Worm (Caenorhabditis elegans) whole organism, L1 larva: Measurements from ENCODE around the gene F32H5.3.

ENCODE experiments used
- C04F5.9 ChIP-seq: sonication (generic microtip); optimal IDR thresholded peaks from 2 replicates; lab custom pipeline; 2016; ENCODE audit warnings: missing genetic modification characterization, missing compliant biosample characterization
- Y116A8C.19 ChIP-seq: sonication (generic microtip); optimal IDR thresholded peaks from 2 replicates; lab custom pipeline; 2016; ENCODE audit warnings: missing compliant biosample characterization, missing genetic modification characterization, borderline replicate concordance
- aha-1 ChIP-seq: fragments of 150-350 bp; optimal IDR thresholded peaks from 2 replicates; lab custom pipeline; 2014; ENCODE audit warnings: missing biosample characterization, missing genetic modification characterization
- aly-2 ChIP-seq: fragments of 150-350 bp; optimal IDR thresholded peaks from 2 replicates; lab custom pipeline; 2014; ENCODE audit warnings: missing biosample characterization, missing genetic modification characterization
- ama-1 ChIP-seq: fragments of 150-350 bp; optimal IDR thresholded peaks from 2 replicates; lab custom pipeline; 2014
- ceh-8 ChIP-seq: fragments of 200-800 bp; sonication (Bioruptor generic); optimal IDR thresholded peaks from 2 replicates; lab custom pipeline; 2018; ENCODE audit warnings: mild to moderate bottlenecking, missing genetic modification characterization, moderate library complexity, missing compliant biosample characterization
- ceh-82 ChIP-seq, 3 experiments: fragments of 150-350 bp in 1 of 3; sonication (generic microtip) in 2 of 3; optimal IDR thresholded peaks; 2 replicates each; lab custom pipeline; 2014 to 2017; ENCODE audit warnings: missing biosample characterization in 3 of 3, missing genetic modification characterization in 3 of 3
- ceh-88 ChIP-seq: fragments of 200-800 bp; sonication (Bioruptor generic); IDR thresholded peaks from 2 replicates; pipeline ENCODE4 v1.3.6; 2022; ENCODE audit warnings: missing genetic modification characterization, missing compliant biosample characterization
- ceh-90 ChIP-seq: sonication (generic microtip); optimal IDR thresholded peaks from 2 replicates; lab custom pipeline; 2016; ENCODE audit warnings: missing genetic modification characterization, missing compliant biosample characterization
- ces-1 ChIP-seq: fragments of 150-350 bp; optimal IDR thresholded peaks from 2 replicates; lab custom pipeline; 2014; ENCODE audit warnings: missing biosample characterization, missing genetic modification reagents, missing genetic modification characterization
- dpl-1 ChIP-seq, 3 experiments: fragments of 150-350 bp in 2 of 3; sonication (generic microtip) in 1 of 3; optimal IDR thresholded peaks; 2 replicates each; lab custom pipeline; 2014 to 2017; ENCODE audit warnings: missing biosample characterization in 3 of 3, missing genetic modification characterization in 3 of 3, missing genetic modification reagents in 3 of 3
- egl-27 ChIP-seq, 2 experiments: fragments of 150-350 bp in 1 of 2; sonication (generic microtip); optimal IDR thresholded peaks; 3 replicates each; lab custom pipeline; 2017 to 2018; ENCODE audit warnings: missing biosample characterization in 2 of 2, missing genetic modification characterization in 2 of 2, missing genetic modification reagents in 2 of 2
- elt-2 ChIP-seq: sonication (generic microtip); optimal IDR thresholded peaks from 2 replicates; lab custom pipeline; 2016; ENCODE audit warnings: missing genetic modification characterization, mild to moderate bottlenecking, inconsistent platforms, missing compliant biosample characterization, missing genetic modification reagents
- elt-3 ChIP-seq, 6 experiments: fragments of 150-350 bp in 1 of 6; sonication (generic microtip); optimal IDR thresholded peaks; 2 replicates each; lab custom pipeline; 2017 to 2018; ENCODE audit warnings: missing biosample characterization in 6 of 6, missing genetic modification characterization in 6 of 6, inconsistent platforms in 1 of 6
- ets-5 ChIP-seq: fragments of 200-800 bp; sonication (Bioruptor generic); IDR thresholded peaks from 2 replicates; pipeline ENCODE4 v1.3.6; 2022; ENCODE audit warnings: missing genetic modification characterization, missing compliant biosample characterization
- fkh-10 ChIP-seq: sonication (generic microtip); optimal IDR thresholded peaks from 2 replicates; lab custom pipeline; 2017; ENCODE audit warnings: missing biosample characterization, missing genetic modification reagents, missing genetic modification characterization
- fkh-8 ChIP-seq: sonication (generic microtip); optimal IDR thresholded peaks from 2 replicates; lab custom pipeline; 2016; ENCODE audit warnings: mild to moderate bottlenecking, missing genetic modification characterization, missing compliant biosample characterization
- fos-1 ChIP-seq: fragments of 150-350 bp; optimal IDR thresholded peaks from 2 replicates; lab custom pipeline; 2014; ENCODE audit warnings: missing biosample characterization, missing genetic modification characterization
- grh-1 ChIP-seq: fragments of 200-800 bp; sonication (Bioruptor generic); IDR thresholded peaks from 2 replicates; pipeline ENCODE4 v1.3.6; 2022; ENCODE audit warnings: missing genetic modification reagents, missing genetic modification characterization, missing compliant biosample characterization
- hpl-2 ChIP-seq: fragments of 150-350 bp; optimal IDR thresholded peaks from 2 replicates; lab custom pipeline; 2014; ENCODE audit warnings: missing biosample characterization, missing genetic modification reagents, missing genetic modification characterization
- irx-1 ChIP-seq: sonication (generic microtip); optimal IDR thresholded peaks from 2 replicates; lab custom pipeline; 2016; ENCODE audit warnings: missing genetic modification characterization, missing compliant biosample characterization
- isw-1 ChIP-seq: fragments of 200-800 bp; sonication (Bioruptor generic); IDR thresholded peaks from 2 replicates; pipeline ENCODE4 v1.3.6; 2022; ENCODE audit warnings: missing genetic modification characterization, missing compliant biosample characterization
- lin-14 ChIP-seq: fragments of 200-800 bp; sonication (Bioruptor generic); optimal IDR thresholded peaks from 2 replicates; lab custom pipeline; 2018; ENCODE audit warnings: mild to moderate bottlenecking, missing genetic modification characterization, moderate library complexity, missing compliant biosample characterization
- lin-15B ChIP-seq: fragments of 150-350 bp; sonication (generic microtip); optimal IDR thresholded peaks from 3 replicates; lab custom pipeline; 2014; ENCODE audit warnings: missing biosample characterization, missing genetic modification characterization
- lin-39 ChIP-seq: fragments of 150-350 bp; optimal IDR thresholded peaks from 2 replicates; lab custom pipeline; 2014; ENCODE audit warnings: missing biosample characterization, missing genetic modification reagents, missing genetic modification characterization
- lsy-2 ChIP-seq, 2 experiments: fragments of 150-350 bp; optimal IDR thresholded peaks; 2 replicates each; lab custom pipeline; 2014; ENCODE audit warnings: missing biosample characterization in 2 of 2, missing genetic modification characterization in 2 of 2
- mab-9 ChIP-seq: fragments of 200-800 bp; sonication (Bioruptor generic); IDR thresholded peaks from 2 replicates; pipeline ENCODE4 v1.3.6; 2022; ENCODE audit warnings: missing genetic modification reagents, missing genetic modification characterization, missing compliant biosample characterization
- nhr-12 ChIP-seq: sonication (generic microtip); optimal IDR thresholded peaks from 2 replicates; lab custom pipeline; 2017; ENCODE audit warnings: missing biosample characterization, missing genetic modification characterization
- nhr-237 ChIP-seq: fragments of 150-350 bp; optimal IDR thresholded peaks from 2 replicates; lab custom pipeline; 2014; ENCODE audit warnings: missing biosample characterization, missing genetic modification characterization
- nhr-76 ChIP-seq: sonication (generic microtip); optimal IDR thresholded peaks from 2 replicates; lab custom pipeline; 2017; ENCODE audit warnings: missing biosample characterization, missing genetic modification characterization
- nhr-77 ChIP-seq: fragments of 150-350 bp; optimal IDR thresholded peaks from 2 replicates; lab custom pipeline; 2014; ENCODE audit warnings: missing biosample characterization, missing genetic modification characterization
- nhr-90 ChIP-seq: sonication (generic microtip); optimal IDR thresholded peaks from 2 replicates; lab custom pipeline; 2016; ENCODE audit warnings: mild to moderate bottlenecking, missing genetic modification characterization, missing compliant biosample characterization; ENCODE audit not compliant: poor library complexity
- pax-3 ChIP-seq: fragments of 200-800 bp; sonication (Bioruptor generic); optimal IDR thresholded peaks from 2 replicates; lab custom pipeline; 2018; ENCODE audit warnings: mild to moderate bottlenecking, missing genetic modification characterization, moderate library complexity, missing compliant biosample characterization
- pqm-1 ChIP-seq: sonication (generic microtip); optimal IDR thresholded peaks from 3 replicates; lab custom pipeline; 2017; ENCODE audit warnings: missing biosample characterization, missing genetic modification characterization
- skn-1 ChIP-seq: fragments of 150-350 bp; optimal IDR thresholded peaks from 2 replicates; lab custom pipeline; 2014; ENCODE audit warnings: missing biosample characterization, missing genetic modification characterization
- snu-23 ChIP-seq: sonication (generic microtip); optimal IDR thresholded peaks from 2 replicates; lab custom pipeline; 2016; ENCODE audit warnings: missing genetic modification characterization, missing compliant biosample characterization
- sox-4 ChIP-seq: sonication (generic microtip); optimal IDR thresholded peaks from 2 replicates; lab custom pipeline; 2016; ENCODE audit warnings: missing genetic modification characterization, missing compliant biosample characterization
- tbx-2 ChIP-seq: sonication (generic microtip); optimal IDR thresholded peaks from 2 replicates; lab custom pipeline; 2016; ENCODE audit warnings: missing genetic modification characterization, missing compliant biosample characterization
- tlp-1 ChIP-seq: fragments of 150-350 bp; optimal IDR thresholded peaks from 2 replicates; lab custom pipeline; 2014; ENCODE audit warnings: missing biosample characterization, missing genetic modification characterization
- xbp-1 ChIP-seq: sonication (generic microtip); optimal IDR thresholded peaks from 2 replicates; lab custom pipeline; 2016; ENCODE audit warnings: missing genetic modification characterization, missing compliant biosample characterization
- zip-4 ChIP-seq: fragments of 200-800 bp; sonication (Bioruptor generic); optimal IDR thresholded peaks from 2 replicates; lab custom pipeline; 2018; ENCODE audit warnings: mild to moderate bottlenecking, missing genetic modification characterization, moderate library complexity, missing compliant biosample characterization
- ztf-11 ChIP-seq, 2 experiments: sonication (generic microtip); optimal IDR thresholded peaks; 2 replicates each; lab custom pipeline; 2016 to 2017; ENCODE audit warnings: missing genetic modification characterization in 2 of 2, missing biosample characterization in 1 of 2, missing compliant biosample characterization in 1 of 2
- ztf-4 ChIP-seq: fragments of 150-350 bp; optimal IDR thresholded peaks from 2 replicates; lab custom pipeline; 2014; ENCODE audit warnings: missing biosample characterization, missing genetic modification characterization

Gene F32H5.3

DNA sequence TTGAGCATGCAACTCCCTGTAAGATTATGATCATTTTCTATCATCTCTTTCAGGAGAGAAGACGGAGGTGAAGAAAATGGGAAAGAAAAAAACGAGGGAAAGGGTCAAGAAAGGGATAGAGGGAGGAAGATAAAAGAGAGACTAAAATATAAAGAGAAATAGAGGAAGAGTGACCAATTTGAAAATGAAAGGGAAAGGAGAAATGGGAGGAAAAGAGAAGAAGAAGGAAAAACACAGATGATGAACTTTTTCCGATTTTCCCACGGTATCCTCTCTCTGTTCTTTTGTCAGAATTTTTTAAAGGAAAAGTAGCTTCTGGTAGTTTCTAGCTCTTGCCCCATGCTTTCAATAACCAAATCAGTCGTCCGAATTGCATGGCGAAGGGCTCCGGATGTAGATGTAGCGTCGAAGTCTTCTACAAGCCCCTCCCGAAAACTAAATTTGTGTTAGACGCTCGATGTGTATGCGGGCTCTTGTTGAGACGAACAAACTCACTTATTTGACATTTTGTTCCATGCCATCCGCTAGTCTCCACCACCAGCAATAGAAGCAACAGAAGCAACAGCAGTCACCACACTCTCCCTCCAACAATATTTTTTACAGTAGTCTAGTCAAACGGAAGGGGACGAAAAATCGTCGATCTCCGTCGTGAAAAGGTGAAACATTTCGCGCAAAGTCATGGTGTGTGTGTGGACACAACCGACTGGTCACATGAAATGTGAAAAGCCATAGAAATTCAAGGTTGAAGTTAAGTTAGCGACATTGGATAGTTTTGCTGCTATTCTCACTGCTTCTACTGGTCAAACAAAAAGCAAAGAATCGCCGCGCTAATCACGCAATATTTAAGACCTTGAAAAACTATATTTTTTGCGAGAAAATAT is 32.5 kb downstream of the F32H5.3 start, which contains the start of gene somi-1 (continued):
- TF ChIP-seq nhr-76 (tag; lab: Kevin White, UChicago) (no peak), fkh-8 (tag; lab: Kevin White, UChicago) (no peak), nhr-12 (tag; lab: Kevin White, UChicago) (no peak), ztf-11 (tag; optimal IDR thresholded peaks at IDR 0.05; lab: Kevin White, UChicago) (no peak), lin-15B (tag; lab: Kevin White, UChicago) (no peak), C04F5.9 (tag; lab: Kevin White, UChicago) (no peak), fkh-10 (GFP tag; lab: Kevin White, UChicago) (peak; percentile 92), ceh-88 (no peak; the same call in 1 of the 2 replicates), nhr-90 (tag; lab: Kevin White, UChicago) (no peak), ceh-90 (tag; lab: Kevin White, UChicago) (no peak), snu-23 (peak; percentile 11), elt-2 (no peak), nhr-77 (tag; lab: Kevin White, UChicago) (no peak), irx-1 (tag; lab: Kevin White, UChicago) (no peak), mab-9 (GFP tag; lab: Robert Waterston, UW) (no peak), Y116A8C.19 (tag; lab: Kevin White, UChicago) (no peak), lin-39 (tag; lab: Kevin White, UChicago) (no peak), ztf-4 (tag; lab: Kevin White, UChicago) (no peak), ceh-82 (tag; optimal IDR thresholded peaks at IDR 0.05; lab: Kevin White, UChicago) (no peak), skn-1 (tag; lab: Kevin White, UChicago) (no peak), egl-27 (tag; optimal IDR thresholded peaks at IDR 0.05; lab: Kevin White, UChicago) (no peak), ets-5 (GFP tag; lab: Robert Waterston, UW) (no peak), ces-1 (GFP tag; lab: Kevin White, UChicago) (peak; percentile 44), lin-14 (GFP tag; lab: Kevin White, UChicago) (peak; percentile 53), tlp-1 (no peak), grh-1 (GFP tag; lab: Robert Waterston, UW) (peak; percentile 42; the same call in 1 of the 2 replicates), zip-4 (GFP tag; lab: Kevin White, UChicago) (no peak), sox-4 (no peak), pax-3 (tag; lab: Kevin White, UChicago) (no peak), isw-1 (GFP tag; lab: Robert Waterston, UW) (no peak), fos-1 (no peak), lsy-2 (tag; optimal IDR thresholded peaks at IDR 0.05; lab: Kevin White, UChicago) (peak in 1 of 2 experiments; percentile 16), aha-1 (no peak), ama-1 (lab: Kevin White, UChicago) (no peak), hpl-2 (GFP tag; lab: Kevin White, UChicago) (no peak), elt-3 (tag; optimal IDR thresholded peaks at IDR 0.05; lab: Kevin White, UChicago) (peak in 1 of 6 experiments; percentile 28), ceh-8 (GFP tag; lab: Kevin White, UChicago) (no peak), xbp-1 (no peak), dpl-1 (GFP tag; optimal IDR thresholded peaks at IDR 0.05; lab: Kevin White, UChicago) (no peak), pqm-1 (tag; lab: Kevin White, UChicago) (no peak), nhr-237 (tag; lab: Kevin White, UChicago) (no peak), tbx-2 (tag; lab: Kevin White, UChicago) (no peak), aly-2 (no peak)
- TF ChIP-seq, all 84 proteins: peak for 16
